Worm (Caenorhabditis elegans) whole organism, L4 larva: ENCODE measurements around the gene D1044.1.

ENCODE experiments used
- ceh-28 ChIP-seq: fragments of 150-350 bp; optimal IDR thresholded peaks from 2 replicates; lab custom pipeline; 2014; ENCODE audit warnings: missing biosample characterization, missing genetic modification reagents, missing genetic modification characterization
- ceh-32 ChIP-seq: sonication (generic microtip); optimal IDR thresholded peaks from 2 replicates; lab custom pipeline; 2016; ENCODE audit warnings: mild to moderate bottlenecking, missing genetic modification characterization, missing compliant biosample characterization; ENCODE audit not compliant: poor library complexity
- dpl-1 ChIP-seq: fragments of 150-350 bp; optimal IDR thresholded peaks from 2 replicates; lab custom pipeline; 2014; ENCODE audit warnings: missing biosample characterization, missing genetic modification reagents, missing genetic modification characterization
- vab-7 ChIP-seq: fragments of 200-800 bp; sonication (Bioruptor generic); IDR thresholded peaks from 2 replicates; pipeline ENCODE4 v1.3.6; 2022; ENCODE audit warnings: missing genetic modification reagents, missing genetic modification characterization, missing compliant biosample characterization

DNA sequence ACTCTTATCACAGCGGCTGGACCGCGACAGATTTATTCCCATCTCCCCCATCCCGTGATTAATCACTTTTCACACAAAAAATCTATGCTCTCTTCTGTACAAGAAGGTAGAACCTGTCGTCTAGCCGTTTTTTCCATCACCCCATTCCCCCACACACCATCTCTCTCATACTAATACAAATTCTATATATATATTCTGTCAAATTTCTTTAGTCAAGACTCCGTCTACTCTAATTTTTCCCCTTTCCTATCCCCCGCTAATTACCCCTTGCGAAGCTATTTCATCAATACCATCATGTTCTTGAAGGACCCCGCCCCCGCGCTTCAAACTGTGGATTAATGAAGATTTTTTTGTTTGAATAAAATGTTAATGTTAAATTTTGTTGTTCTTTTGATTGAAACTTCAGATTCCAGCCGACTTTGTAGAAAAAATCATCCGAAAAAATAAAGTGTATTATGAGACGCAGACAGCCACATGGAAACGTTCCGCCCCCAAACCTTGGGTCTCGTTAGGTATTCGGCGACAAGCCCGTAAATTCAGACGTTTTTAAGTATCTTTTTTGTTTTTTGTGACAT is 38.0 kb upstream of the D1044.1 start:
- TF ChIP-seq ceh-28 (tag; lab: Kevin White, UChicago) (no peak), ceh-32 (tag; lab: Kevin White, UChicago) (no peak), dpl-1 (GFP tag; lab: Kevin White, UChicago) (no peak), vab-7 (GFP tag; lab: Robert Waterston, UW) (no peak)
